Fruit fly (Drosophila melanogaster) whole organism, embryonic: ENCODE data around the gene Cog2.

ENCODE experiments used
- CG1024 ChIP-seq: fragments of 200-800 bp; sonication (Bioruptor generic); IDR thresholded peaks from 2 replicates; pipeline ENCODE4 v1.3.6; 2022; ENCODE audit warnings: missing biosample characterization, missing genetic modification characterization
- CG1233 ChIP-seq: fragments of 200-800 bp; sonication (Bioruptor generic); optimal IDR thresholded peaks from 4 replicates; lab custom pipeline; 2018; ENCODE audit warnings: missing biosample characterization, mild to moderate bottlenecking, missing genetic modification characterization
- CG14667 ChIP-seq: fragments of 200-800 bp; sonication (Bioruptor generic); IDR thresholded peaks from 2 replicates; pipeline ENCODE4 v1.3.6; 2022; ENCODE audit warnings: missing biosample characterization, missing genetic modification characterization
- CG14710 ChIP-seq: fragments of 200-800 bp; sonication (Bioruptor generic); optimal IDR thresholded peaks from 3 replicates; lab custom pipeline; 2019; ENCODE audit warnings: missing biosample characterization, mild to moderate bottlenecking, missing genetic modification characterization, moderate library complexity
- CG15514 ChIP-seq: fragments of 200-800 bp; sonication (Bioruptor generic); optimal IDR thresholded peaks from 3 replicates; lab custom pipeline; 2017; ENCODE audit warnings: missing biosample characterization, missing genetic modification characterization, mild to moderate bottlenecking, moderate library complexity, missing genetic modification reagents
- CG1832 ChIP-seq: fragments of 200-800 bp; sonication (Bioruptor generic); optimal IDR thresholded peaks from 2 replicates; lab custom pipeline; 2017; ENCODE audit warnings: missing biosample characterization, mild to moderate bottlenecking, missing genetic modification characterization, inconsistent platforms
- CG2199 ChIP-seq: fragments of 200-800 bp; sonication (Bioruptor generic); IDR thresholded peaks from 3 replicates; pipeline ENCODE4 v1.3.6; 2022; ENCODE audit warnings: missing biosample characterization, missing genetic modification characterization
- CG2712 ChIP-seq: fragments of 200-800 bp; optimal IDR thresholded peaks from 3 replicates; lab custom pipeline; 2019; ENCODE audit warnings: missing biosample characterization, mild to moderate bottlenecking, missing genetic modification characterization, moderate library complexity
- CG30020 ChIP-seq: fragments of 200-800 bp; optimal IDR thresholded peaks from 2 replicates; lab custom pipeline; 2019; ENCODE audit warnings: missing biosample characterization, mild to moderate bottlenecking, missing genetic modification characterization, moderate library complexity
- CG3065 ChIP-seq: fragments of 200-800 bp; sonication (Bioruptor generic); optimal IDR thresholded peaks from 2 replicates; lab custom pipeline; 2016; ENCODE audit warnings: missing biosample characterization, missing genetic modification characterization
- CG31441 ChIP-seq: fragments of 200-800 bp; sonication (Bioruptor generic); IDR thresholded peaks from 2 replicates; pipeline ENCODE4 v1.3.6; 2022; ENCODE audit warnings: missing biosample characterization, missing genetic modification characterization
- CG34422 ChIP-seq: fragments of 200-800 bp; sonication (Bioruptor generic); IDR thresholded peaks from 3 replicates; pipeline ENCODE4 v1.3.6; 2022; ENCODE audit warnings: missing biosample characterization, missing genetic modification characterization
- CG4328 ChIP-seq: fragments of 200-800 bp; sonication (Bioruptor generic); optimal IDR thresholded peaks from 3 replicates; lab custom pipeline; 2017; ENCODE audit warnings: missing biosample characterization, missing genetic modification reagents, missing genetic modification characterization
- CG5180 ChIP-seq: fragments of 200-800 bp; sonication (Bioruptor generic); optimal IDR thresholded peaks from 3 replicates; lab custom pipeline; 2017; ENCODE audit warnings: missing biosample characterization, missing genetic modification characterization, mild to moderate bottlenecking, moderate library complexity, missing genetic modification reagents
- CG6254 ChIP-seq: fragments of 200-800 bp; sonication (Bioruptor generic); optimal IDR thresholded peaks from 3 replicates; lab custom pipeline; 2017; ENCODE audit warnings: mild to moderate bottlenecking, missing biosample characterization, missing genetic modification reagents, missing genetic modification characterization
- CG7372 ChIP-seq: fragments of 200-800 bp; sonication (Bioruptor generic); IDR thresholded peaks from 2 replicates; pipeline ENCODE4 v1.3.6; 2022; ENCODE audit warnings: missing biosample characterization, missing genetic modification characterization
- CG8478 ChIP-seq: fragments of >200 bp; optimal IDR thresholded peaks from 2 replicates; lab custom pipeline; 2018
- Dll ChIP-seq: fragments of 200-800 bp; sonication (Bioruptor generic); IDR thresholded peaks from 4 replicates; pipeline ENCODE4 v1.3.6; 2022; ENCODE audit warnings: missing biosample characterization, missing genetic modification characterization; ENCODE audit not compliant: partially characterized antibody
- Dref ChIP-seq: fragments of 200-800 bp; sonication (Bioruptor generic); IDR thresholded peaks from 2 replicates; pipeline ENCODE4 v1.3.6; 2022; ENCODE audit warnings: missing biosample characterization, missing genetic modification characterization
- Ets97D ChIP-seq: fragments of 200-800 bp; sonication (Bioruptor generic); optimal IDR thresholded peaks from 3 replicates; lab custom pipeline; 2016; ENCODE audit warnings: missing biosample characterization, missing genetic modification characterization
- Fer2 ChIP-seq: fragments of 200-800 bp; sonication (Bioruptor generic); optimal IDR thresholded peaks from 2 replicates; lab custom pipeline; 2018; ENCODE audit warnings: missing biosample characterization, mild to moderate bottlenecking, missing genetic modification characterization, moderate library complexity
- Gsc ChIP-seq: fragments of 200-800 bp; sonication (Bioruptor generic); IDR thresholded peaks from 2 replicates; pipeline ENCODE4 v1.3.6; 2022; ENCODE audit warnings: missing biosample characterization, missing genetic modification characterization
- HmgZ ChIP-seq: fragments of 200-800 bp; sonication (Bioruptor generic); optimal IDR thresholded peaks from 2 replicates; lab custom pipeline; 2018; ENCODE audit warnings: missing biosample characterization, mild to moderate bottlenecking, missing genetic modification characterization
- Lim3 ChIP-seq: fragments of 200-800 bp; sonication (Bioruptor generic); IDR thresholded peaks from 2 replicates; pipeline ENCODE4 v1.3.6; 2022; ENCODE audit warnings: missing biosample characterization, missing genetic modification characterization
- MBD-R2 ChIP-seq: fragments of 200-800 bp; sonication (Bioruptor generic); IDR thresholded peaks from 2 replicates; pipeline ENCODE4 v1.3.6; 2022; ENCODE audit warnings: missing biosample characterization, missing genetic modification characterization
- MESR4 ChIP-seq: fragments of 200-800 bp; sonication (Bioruptor generic); optimal IDR thresholded peaks from 2 replicates; lab custom pipeline; 2018; ENCODE audit warnings: missing biosample characterization, mild to moderate bottlenecking, missing genetic modification characterization, moderate library complexity
- Med ChIP-seq: fragments of 200-800 bp; sonication (Bioruptor generic); peaks from one replicate; lab custom pipeline; 2016; ENCODE audit warnings: missing biosample characterization, missing genetic modification characterization, mild to moderate bottlenecking, inconsistent platforms, moderate library complexity
- Myb ChIP-seq: fragments of 200-800 bp; sonication (Bioruptor generic); optimal IDR thresholded peaks from 2 replicates; lab custom pipeline; 2016; ENCODE audit warnings: missing biosample characterization, missing genetic modification characterization
- NfI ChIP-seq: fragments of 200-800 bp; sonication (Bioruptor generic); optimal IDR thresholded peaks from 3 replicates; lab custom pipeline; 2018; ENCODE audit warnings: missing biosample characterization, mild to moderate bottlenecking, missing genetic modification characterization, moderate library complexity
- Rx ChIP-seq: fragments of 200-800 bp; sonication (Bioruptor generic); IDR thresholded peaks from 2 replicates; pipeline ENCODE4 v1.3.6; 2022; ENCODE audit warnings: missing biosample characterization, missing genetic modification characterization
- Side ChIP-seq: fragments of 200-800 bp; sonication (Bioruptor generic); optimal IDR thresholded peaks from 2 replicates; lab custom pipeline; 2016; ENCODE audit warnings: missing biosample characterization, missing genetic modification characterization
- Sry-δ ChIP-seq: fragments of 200-800 bp; sonication (Bioruptor generic); optimal IDR thresholded peaks from 2 replicates; lab custom pipeline; 2016; ENCODE audit warnings: missing biosample characterization, missing genetic modification characterization
- amos ChIP-seq: fragments of 200-800 bp; sonication (Bioruptor generic); IDR thresholded peaks from 2 replicates; pipeline ENCODE4 v1.3.6; 2022; ENCODE audit warnings: missing biosample characterization, missing genetic modification characterization; ENCODE audit not compliant: partially characterized antibody
- br ChIP-seq: fragments of >200 bp; optimal IDR thresholded peaks from 2 replicates; lab custom pipeline; 2017
- cato ChIP-seq: fragments of 200-800 bp; sonication (Bioruptor generic); optimal IDR thresholded peaks from 2 replicates; lab custom pipeline; 2016; ENCODE audit warnings: missing biosample characterization, missing genetic modification characterization, borderline replicate concordance
- cg ChIP-seq: fragments of 200-800 bp; sonication (Bioruptor generic); optimal IDR thresholded peaks from 3 replicates; lab custom pipeline; 2019; ENCODE audit warnings: missing biosample characterization, mild to moderate bottlenecking, missing genetic modification characterization, moderate library complexity
- dpn ChIP-seq, 2 experiments: fragments of 200-800 bp; sonication (Bioruptor generic); optimal IDR thresholded peaks; 3 replicates each; lab custom pipeline; 2016; ENCODE audit warnings: missing biosample characterization in 2 of 2, missing genetic modification characterization in 2 of 2
- eve ChIP-seq, 2 experiments: fragments of >200 bp; optimal IDR thresholded peaks; 2 replicates each; lab custom pipeline; 2017; ENCODE audit warnings: missing biosample characterization in 2 of 2, missing genetic modification characterization in 2 of 2
- fd3F ChIP-seq: fragments of 200-800 bp; sonication (Bioruptor generic); optimal IDR thresholded peaks from 2 replicates; lab custom pipeline; 2018; ENCODE audit warnings: missing biosample characterization, mild to moderate bottlenecking, missing genetic modification characterization, moderate library complexity
- gce ChIP-seq: fragments of 200-800 bp; sonication (Bioruptor generic); IDR thresholded peaks from 3 replicates; pipeline ENCODE4 v1.3.6; 2022; ENCODE audit warnings: missing biosample characterization, missing genetic modification characterization
- kay ChIP-seq: fragments of 200-800 bp; sonication (Bioruptor generic); optimal IDR thresholded peaks from 2 replicates; lab custom pipeline; 2016; ENCODE audit warnings: missing biosample characterization, missing genetic modification characterization
- ken ChIP-seq: fragments of 200-800 bp; sonication (Bioruptor generic); IDR thresholded peaks from 3 replicates; pipeline ENCODE4 v1.3.6; 2022; ENCODE audit warnings: missing biosample characterization, missing genetic modification characterization
- lbe ChIP-seq: fragments of 200-800 bp; sonication (Bioruptor generic); optimal IDR thresholded peaks from 2 replicates; lab custom pipeline; 2016; ENCODE audit warnings: missing biosample characterization, mild to moderate bottlenecking, missing genetic modification characterization
- phol ChIP-seq: fragments of 200-800 bp; sonication (Bioruptor generic); optimal IDR thresholded peaks from 3 replicates; lab custom pipeline; 2018; ENCODE audit warnings: missing biosample characterization, mild to moderate bottlenecking, missing genetic modification characterization, moderate library complexity
- pnt ChIP-seq: fragments of 200-800 bp; sonication (Bioruptor generic); optimal IDR thresholded peaks from 3 replicates; lab custom pipeline; 2016; ENCODE audit warnings: missing biosample characterization, missing genetic modification characterization
- ranshi ChIP-seq: fragments of 200-800 bp; sonication (Bioruptor generic); IDR thresholded peaks from 2 replicates; pipeline ENCODE4 v1.3.6; 2022; ENCODE audit warnings: missing biosample characterization, missing genetic modification characterization
- sc ChIP-seq, 3 experiments: fragments of >200 bp in 2 of 3; fragments of 200-800 bp in 1 of 3; sonication (Bioruptor generic) in 1 of 3; optimal IDR thresholded peaks; 2 replicates in 2 of 3; 3 replicates in 1 of 3; lab custom pipeline; 2017; ENCODE audit warnings: mild to moderate bottlenecking in 1 of 3, missing biosample characterization in 1 of 3, missing genetic modification characterization in 1 of 3, missing genetic modification reagents in 1 of 3
- scrt ChIP-seq: fragments of 200-800 bp; sonication (Bioruptor generic); optimal IDR thresholded peaks from 2 replicates; lab custom pipeline; 2018; ENCODE audit warnings: missing biosample characterization, mild to moderate bottlenecking, missing genetic modification characterization, moderate library complexity
- seq ChIP-seq: fragments of 200-800 bp; sonication (Bioruptor generic); IDR thresholded peaks from 2 replicates; pipeline ENCODE4 v1.3.6; 2022; ENCODE audit warnings: missing biosample characterization, missing genetic modification characterization
- slbo ChIP-seq: fragments of 200-800 bp; sonication (Bioruptor generic); IDR thresholded peaks from 2 replicates; pipeline ENCODE4 v1.3.6; 2022; ENCODE audit warnings: missing biosample characterization, missing genetic modification characterization
- stwl ChIP-seq: fragments of 200-800 bp; sonication (Bioruptor generic); optimal IDR thresholded peaks from 3 replicates; lab custom pipeline; 2018; ENCODE audit warnings: missing biosample characterization, mild to moderate bottlenecking, missing genetic modification characterization, moderate library complexity
- tx ChIP-seq: fragments of 200-800 bp; sonication (Bioruptor generic); optimal IDR thresholded peaks from 2 replicates; lab custom pipeline; 2016; ENCODE audit warnings: missing biosample characterization, missing genetic modification characterization

Gene Cog2

dm6 chr3R:15367477-15367876 lies 6.0 kb upstream of the Cog2 start, which contains the start of gene CG34404 (continued):
- TF ChIP-seq CG4328 (GFP tag; lab: Kevin White, UChicago) (no peak), CG1233 (GFP tag; lab: Kevin White, UChicago) (no peak), CG15514 (peak; percentile 50), dpn (GFP tag; optimal IDR thresholded peaks at IDR 0.05; lab: Kevin White, UChicago) (peak in 1 of 2 experiments; percentile 8), cato (GFP tag; lab: Kevin White, UChicago) (no peak), MESR4 (GFP tag; lab: Kevin White, UChicago) (peak; percentile 38), CG2199 (GFP tag; lab: Robert Waterston, UW) (no peak), cg (peak; percentile 54), CG5180 (GFP tag; lab: Kevin White, UChicago) (no peak), lbe (GFP tag; lab: Kevin White, UChicago) (no peak), stwl (tag; lab: Kevin White, UChicago) (peak; percentile 45), Fer2 (tag; lab: Kevin White, UChicago) (no peak), Myb (GFP tag; lab: Kevin White, UChicago) (no peak), Gsc (GFP tag; lab: Robert Waterston, UW) (no peak), CG6254 (no peak), scrt (no peak), pnt (GFP tag; lab: Kevin White, UChicago) (no peak), Lim3 (no peak), CG1832 (GFP tag; lab: Kevin White, UChicago) (no peak), ranshi (GFP tag; lab: Robert Waterston, UW) (no peak), CG3065 (GFP tag; lab: Kevin White, UChicago) (no peak), CG14710 (peak; percentile 42), sc (optimal IDR thresholded peaks at IDR 0.05; lab: Kevin White, UChicago) (no peak), sc (GFP tag; optimal IDR thresholded peaks at IDR 0.05; lab: Kevin White, UChicago) (no peak), phol (tag; lab: Kevin White, UChicago) (no peak), CG2712 (tag; lab: Kevin White, UChicago) (no peak), slbo (GFP tag; lab: Robert Waterston, UW) (no peak), NfI (GFP tag; lab: Kevin White, UChicago) (no peak), Dll (GFP tag; lab: Robert Waterston, UW) (0 out of 4 replicates have a peak, but pooled peaks have one; percentile 46), eve (GFP tag; optimal IDR thresholded peaks at IDR 0.05; lab: Kevin White, UChicago) (no peak), ken (GFP tag; lab: Robert Waterston, UW) (0 out of 3 replicates have a peak, but pooled peaks have one; percentile 25), Med (GFP tag; lab: Kevin White, UChicago) (peak; percentile 66), CG30020 (tag; lab: Kevin White, UChicago) (no peak), HmgZ (tag; lab: Kevin White, UChicago) (no peak), Side (peak; percentile 19), tx (GFP tag; lab: Kevin White, UChicago) (no peak), gce (GFP tag; lab: Robert Waterston, UW) (no peak), MBD-R2 (GFP tag; lab: Robert Waterston, UW) (peak; percentile 39; the same call in 1 of the 2 replicates), CG31441 (GFP tag; lab: Robert Waterston, UW) (no peak), br (lab: Kevin White, UChicago) (no peak), CG8478 (no peak), Dref (peak; percentile 73), CG34422 (GFP tag; lab: Robert Waterston, UW) (no peak), Sry-δ (GFP tag; lab: Kevin White, UChicago) (peak; percentile 31), kay (GFP tag; lab: Kevin White, UChicago) (no peak), seq (GFP tag; lab: Robert Waterston, UW) (no peak), CG1024 (GFP tag; lab: Robert Waterston, UW) (no peak), CG7372 (no peak), CG14667 (GFP tag; lab: Robert Waterston, UW) (no peak), fd3F (no peak), Ets97D (peak; percentile 4), Rx (no peak), amos (GFP tag; lab: Robert Waterston, UW) (no peak)
